Worm (Caenorhabditis elegans) whole organism, L2 larva: ENCODE results near the gene acdh-12.
A peak's percentile ranks its signal among the peaks of the same experiment; 100 is the strongest.

ENCODE experiments used
- C34F6.9 ChIP-seq: fragments of 150-350 bp; optimal IDR thresholded peaks from 2 replicates; lab custom pipeline; 2014; ENCODE audit warnings: missing biosample characterization, missing genetic modification characterization
- R02D3.7 ChIP-seq: fragments of 150-350 bp; optimal IDR thresholded peaks from 2 replicates; lab custom pipeline; 2014; ENCODE audit warnings: missing biosample characterization, missing genetic modification characterization
- alr-1 ChIP-seq: fragments of 150-350 bp; optimal IDR thresholded peaks from 2 replicates; lab custom pipeline; 2014; ENCODE audit warnings: missing biosample characterization, missing genetic modification characterization
- ama-1 ChIP-seq: fragments of 150-350 bp; optimal IDR thresholded peaks from 2 replicates; lab custom pipeline; 2018; ENCODE audit warnings: inconsistent platforms
- blmp-1 ChIP-seq: sonication (generic microtip); optimal IDR thresholded peaks from 2 replicates; lab custom pipeline; 2017; ENCODE audit warnings: missing genetic modification characterization, mild to moderate bottlenecking, missing compliant biosample characterization, antibody characterized with exemption, moderate library complexity; ENCODE audit not compliant: insufficient read depth
- crh-2 ChIP-seq: sonication (generic microtip); optimal IDR thresholded peaks from 2 replicates; lab custom pipeline; 2017; ENCODE audit warnings: missing biosample characterization, missing genetic modification characterization
- dmd-4 ChIP-seq: sonication (generic microtip); optimal IDR thresholded peaks from 2 replicates; lab custom pipeline; 2017; ENCODE audit warnings: missing biosample characterization, missing genetic modification characterization
- egl-27 ChIP-seq: sonication (generic microtip); optimal IDR thresholded peaks from 3 replicates; lab custom pipeline; 2017; ENCODE audit warnings: missing biosample characterization, missing genetic modification reagents, missing genetic modification characterization
- elt-1 ChIP-seq: fragments of 150-350 bp; optimal IDR thresholded peaks from 2 replicates; lab custom pipeline; 2014; ENCODE audit warnings: missing biosample characterization, missing genetic modification characterization
- elt-3 ChIP-seq: sonication (generic microtip); optimal IDR thresholded peaks from 2 replicates; lab custom pipeline; 2017; ENCODE audit warnings: missing biosample characterization, missing genetic modification characterization
- fos-1 ChIP-seq: fragments of 150-350 bp; optimal IDR thresholded peaks from 2 replicates; lab custom pipeline; 2014; ENCODE audit warnings: missing biosample characterization, missing genetic modification characterization
- gmeb-1 ChIP-seq: fragments of 150-350 bp; optimal IDR thresholded peaks from 2 replicates; lab custom pipeline; 2014; ENCODE audit warnings: missing biosample characterization, missing genetic modification characterization
- lin-11 ChIP-seq: fragments of 150-350 bp; sonication (generic microtip); optimal IDR thresholded peaks from 2 replicates; lab custom pipeline; 2014; ENCODE audit warnings: missing biosample characterization, missing genetic modification characterization, inconsistent platforms, mixed read lengths
- lin-13 ChIP-seq: fragments of 150-350 bp; optimal IDR thresholded peaks from 2 replicates; lab custom pipeline; 2014; ENCODE audit warnings: missing biosample characterization, missing genetic modification reagents, missing genetic modification characterization
- lsy-2 ChIP-seq, 2 experiments: fragments of 150-350 bp in 1 of 2; sonication (generic microtip) in 1 of 2; optimal IDR thresholded peaks; 2 replicates each; lab custom pipeline; 2014 to 2017; ENCODE audit warnings: missing biosample characterization in 2 of 2, missing genetic modification characterization in 2 of 2
- mbf-1 ChIP-seq: sonication (generic microtip); optimal IDR thresholded peaks from 2 replicates; lab custom pipeline; 2017; ENCODE audit warnings: missing biosample characterization, missing genetic modification characterization
- mdl-1 ChIP-seq, 2 experiments: fragments of 150-350 bp in 1 of 2; sonication (generic microtip) in 1 of 2; optimal IDR thresholded peaks; 2 replicates each; lab custom pipeline; 2017; ENCODE audit warnings: missing biosample characterization in 2 of 2, missing genetic modification characterization in 2 of 2
- nhr-10 ChIP-seq: sonication (generic microtip); optimal IDR thresholded peaks from 2 replicates; lab custom pipeline; 2017; ENCODE audit warnings: missing biosample characterization, missing genetic modification characterization
- nhr-11 ChIP-seq: fragments of 150-350 bp; optimal IDR thresholded peaks from 2 replicates; lab custom pipeline; 2014; ENCODE audit warnings: missing biosample characterization, missing genetic modification characterization
- nhr-12 ChIP-seq: fragments of 150-350 bp; optimal IDR thresholded peaks from 2 replicates; lab custom pipeline; 2014; ENCODE audit warnings: missing biosample characterization, missing genetic modification characterization
- nhr-129 ChIP-seq: fragments of 150-350 bp; optimal IDR thresholded peaks from 2 replicates; lab custom pipeline; 2014; ENCODE audit warnings: missing biosample characterization, missing genetic modification characterization
- nhr-21 ChIP-seq: fragments of 150-350 bp; optimal IDR thresholded peaks from 2 replicates; lab custom pipeline; 2014; ENCODE audit warnings: missing biosample characterization, missing genetic modification characterization
- nhr-23 ChIP-seq: fragments of 150-350 bp; optimal IDR thresholded peaks from 2 replicates; lab custom pipeline; 2014; ENCODE audit warnings: missing biosample characterization, missing genetic modification reagents, missing genetic modification characterization
- nhr-237 ChIP-seq: fragments of 150-350 bp; optimal IDR thresholded peaks from 2 replicates; lab custom pipeline; 2014; ENCODE audit warnings: missing biosample characterization, missing genetic modification characterization
- nhr-25 ChIP-seq: fragments of 150-350 bp; sonication (generic microtip); optimal IDR thresholded peaks from 3 replicates; lab custom pipeline; 2014; ENCODE audit warnings: missing biosample characterization, missing genetic modification characterization
- nhr-6 ChIP-seq: fragments of 150-350 bp; optimal IDR thresholded peaks from 2 replicates; lab custom pipeline; 2014; ENCODE audit warnings: missing biosample characterization, missing genetic modification characterization
- nhr-77 ChIP-seq: fragments of 150-350 bp; optimal IDR thresholded peaks from 2 replicates; lab custom pipeline; 2014; ENCODE audit warnings: missing biosample characterization, missing genetic modification characterization
- peb-1 ChIP-seq: fragments of 150-350 bp; optimal IDR thresholded peaks from 2 replicates; lab custom pipeline; 2014; ENCODE audit warnings: missing biosample characterization, missing genetic modification characterization
- sem-4 ChIP-seq: fragments of 150-350 bp; optimal IDR thresholded peaks from 2 replicates; lab custom pipeline; 2014; ENCODE audit warnings: missing biosample characterization, missing genetic modification reagents, missing genetic modification characterization
- skn-1 ChIP-seq: sonication (generic microtip); optimal IDR thresholded peaks from 2 replicates; lab custom pipeline; 2017; ENCODE audit warnings: missing biosample characterization, missing genetic modification characterization
- sma-3 ChIP-seq: sonication (generic microtip); optimal IDR thresholded peaks from 2 replicates; lab custom pipeline; 2016; ENCODE audit warnings: missing genetic modification reagents, missing genetic modification characterization, missing compliant biosample characterization
- sma-9 ChIP-seq, 2 experiments: fragments of 150-350 bp in 1 of 2; sonication (generic microtip) in 1 of 2; optimal IDR thresholded peaks; 2 replicates each; lab custom pipeline; 2014 to 2016; ENCODE audit warnings: missing genetic modification characterization in 2 of 2, mild to moderate bottlenecking in 1 of 2, missing biosample characterization in 1 of 2, missing compliant biosample characterization in 1 of 2, missing genetic modification reagents in 1 of 2, moderate library complexity in 1 of 2
- unc-39 ChIP-seq: fragments of 150-350 bp; optimal IDR thresholded peaks from 2 replicates; lab custom pipeline; 2014; ENCODE audit warnings: missing biosample characterization, missing genetic modification characterization
- unc-62 ChIP-seq: fragments of 150-350 bp; optimal IDR thresholded peaks from 2 replicates; lab custom pipeline; 2014; ENCODE audit warnings: missing biosample characterization, missing genetic modification reagents, missing genetic modification characterization
- zag-1 ChIP-seq: fragments of 150-350 bp; optimal IDR thresholded peaks from 2 replicates; lab custom pipeline; 2014; ENCODE audit warnings: missing biosample characterization, missing genetic modification characterization
- ztf-1 ChIP-seq: fragments of 200-800 bp; sonication (Bioruptor generic); conservative IDR thresholded peaks from 2 replicates; pipeline ENCODE4 v1.3.6; 2022; ENCODE audit warnings: missing genetic modification characterization, missing compliant biosample characterization
- ztf-11 ChIP-seq: sonication (generic microtip); optimal IDR thresholded peaks from 2 replicates; lab custom pipeline; 2017; ENCODE audit warnings: missing biosample characterization, missing genetic modification characterization
- ztf-4 ChIP-seq: fragments of 150-350 bp; optimal IDR thresholded peaks from 2 replicates; lab custom pipeline; 2014; ENCODE audit warnings: missing biosample characterization, missing genetic modification characterization

The acdh-12 gene

ce11 chrII:7176108-7176507 is 19.3 kb downstream of the acdh-12 start:
- peak; percentile 0 for TF ChIP-seq C34F6.9
- TF ChIP-seq blmp-1: no peak

DNA sequence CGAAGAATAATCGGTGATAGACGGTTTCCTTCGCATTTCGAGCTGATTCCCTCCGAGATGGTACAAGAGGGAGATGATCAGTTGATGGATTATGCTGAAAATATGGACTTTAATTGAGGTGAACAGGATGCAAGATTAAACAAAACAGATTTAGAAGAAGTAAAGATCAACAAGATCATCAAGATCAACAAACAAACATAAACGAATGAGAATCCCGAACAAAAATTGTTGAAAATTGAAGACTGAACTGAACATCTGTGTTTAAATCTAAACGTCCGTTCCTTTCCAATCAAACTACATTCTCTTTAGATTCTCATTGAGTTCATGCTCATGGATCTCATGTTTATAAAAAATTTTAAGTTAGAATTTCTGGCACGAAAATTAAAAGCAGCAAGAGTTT is 20.6 kb downstream of the acdh-12 start, which contains the start of gene glc-4:
glc-4 (minus strand) TSS at position 101 of the 400 bp plus-strand sequence.
- TF ChIP-seq zag-1: no peak
- no peak for TF ChIP-seq nhr-10 (tag; lab: Kevin White, UChicago)
- no peak for TF ChIP-seq alr-1
- no peak for TF ChIP-seq nhr-21 (tag; lab: Kevin White, UChicago)
- no peak for TF ChIP-seq ztf-4 (tag; lab: Kevin White, UChicago)
- no peak for TF ChIP-seq C34F6.9
- TF ChIP-seq fos-1: no peak
- TF ChIP-seq sma-9 (GFP tag; optimal IDR thresholded peaks at IDR 0.05; lab: Kevin White, UChicago): no peak
- no peak for TF ChIP-seq sma-9 (tag; optimal IDR thresholded peaks at IDR 0.05; lab: Kevin White, UChicago)
- no peak for TF ChIP-seq nhr-6 (tag; lab: Kevin White, UChicago)
- TF ChIP-seq gmeb-1 (tag; lab: Kevin White, UChicago): no peak
- TF ChIP-seq unc-39 (tag; lab: Kevin White, UChicago): no peak
- TF ChIP-seq nhr-23: no peak
- TF ChIP-seq mdl-1 (tag; optimal IDR thresholded peaks at IDR 0.05; lab: Kevin White, UChicago): no peak
- TF ChIP-seq elt-3 (tag; lab: Kevin White, UChicago): no peak
- TF ChIP-seq nhr-77 (tag; lab: Kevin White, UChicago): no peak
- no peak for TF ChIP-seq nhr-25 (tag; lab: Kevin White, UChicago)
- TF ChIP-seq nhr-12 (tag; lab: Kevin White, UChicago): no peak
- no peak for TF ChIP-seq nhr-237 (tag; lab: Kevin White, UChicago)
- TF ChIP-seq R02D3.7 (tag; lab: Kevin White, UChicago): no peak
- no peak for TF ChIP-seq ztf-11

ce11 chrII:7171305-7171998 is 24.0 kb downstream of the acdh-12 start, which contains the start of gene dyf-13:
Gene dyf-13, minus strand, starts transcription at chrII:7171355.
- TF ChIP-seq ztf-11 (no peak), ztf-1 (GFP tag; lab: Robert Waterston, UW) (no peak), dmd-4 (tag; lab: Kevin White, UChicago) (no peak), nhr-129 (tag; lab: Kevin White, UChicago) (no peak), ama-1 (lab: Kevin White, UChicago) (no peak), mbf-1 (tag; lab: Kevin White, UChicago) (no peak), sma-3 (no peak), alr-1 (no peak), elt-3 (tag; lab: Kevin White, UChicago) (no peak), lin-11 (tag; lab: Kevin White, UChicago) (no peak), skn-1 (tag; lab: Kevin White, UChicago) (no peak), fos-1 (no peak), peb-1 (no peak), lsy-2 (tag; optimal IDR thresholded peaks at IDR 0.05; lab: Kevin White, UChicago) (no peak), nhr-237 (tag; lab: Kevin White, UChicago) (no peak), nhr-12 (tag; lab: Kevin White, UChicago) (no peak), gmeb-1 (tag; lab: Kevin White, UChicago) (no peak)
- TF ChIP-seq, all 48 proteins: peak for 0

- TF ChIP-seq mbf-1 (tag; lab: Kevin White, UChicago) (no peak), nhr-23 (no peak), skn-1 (tag; lab: Kevin White, UChicago) (no peak), egl-27 (tag; lab: Kevin White, UChicago) (no peak), R02D3.7 (tag; lab: Kevin White, UChicago) (no peak), nhr-21 (tag; lab: Kevin White, UChicago) (no peak), unc-62 (GFP tag; lab: Kevin White, UChicago) (no peak), gmeb-1 (tag; lab: Kevin White, UChicago) (no peak), nhr-11 (no peak)
- TF ChIP-seq, all 48 proteins: peak for 0
Measured at ce11 chrII:7168712-7169111, 26.7 kb downstream of the acdh-12 start, which contains the start of gene col-36. Gene col-36, minus strand, starts transcription at chrII:7168812.

DNA sequence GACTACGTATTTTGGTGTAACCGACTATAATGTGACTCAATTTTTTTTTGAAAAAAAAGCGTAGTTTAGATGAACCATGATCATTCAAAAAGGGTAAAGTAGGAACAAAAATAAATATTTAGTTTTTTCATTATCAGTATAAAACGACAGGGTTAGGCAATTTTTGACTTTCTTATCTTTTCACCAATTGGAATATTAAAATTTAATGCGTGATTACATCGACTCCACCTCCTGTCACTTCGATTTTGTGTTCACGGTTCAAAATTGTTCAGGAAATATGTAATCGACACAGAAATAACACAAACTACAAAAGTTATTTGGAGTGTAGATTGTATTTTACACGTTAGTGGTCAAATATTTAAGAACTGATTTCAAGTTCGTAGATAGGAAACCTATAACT is 28.7 kb downstream of the acdh-12 start:
- peak; percentile 81 for TF ChIP-seq fos-1
- no peak for TF ChIP-seq nhr-21 (tag; lab: Kevin White, UChicago)
- no peak for TF ChIP-seq nhr-23
- TF ChIP-seq lin-13: no peak
- no peak for TF ChIP-seq ztf-11
- no peak for TF ChIP-seq R02D3.7 (tag; lab: Kevin White, UChicago)
- peak; percentile 46 for TF ChIP-seq sma-9 (GFP tag; optimal IDR thresholded peaks at IDR 0.05; lab: Kevin White, UChicago)
- TF ChIP-seq sma-9 (tag; optimal IDR thresholded peaks at IDR 0.05; lab: Kevin White, UChicago): no peak
- TF ChIP-seq sem-4 (tag; lab: Kevin White, UChicago): no peak
- TF ChIP-seq elt-1: no peak
- TF ChIP-seq crh-2 (tag; lab: Kevin White, UChicago): peak; percentile 21
